Worm (Caenorhabditis elegans): ENCODE measurements around the gene epc-1.

epc-1 gene

DNA sequence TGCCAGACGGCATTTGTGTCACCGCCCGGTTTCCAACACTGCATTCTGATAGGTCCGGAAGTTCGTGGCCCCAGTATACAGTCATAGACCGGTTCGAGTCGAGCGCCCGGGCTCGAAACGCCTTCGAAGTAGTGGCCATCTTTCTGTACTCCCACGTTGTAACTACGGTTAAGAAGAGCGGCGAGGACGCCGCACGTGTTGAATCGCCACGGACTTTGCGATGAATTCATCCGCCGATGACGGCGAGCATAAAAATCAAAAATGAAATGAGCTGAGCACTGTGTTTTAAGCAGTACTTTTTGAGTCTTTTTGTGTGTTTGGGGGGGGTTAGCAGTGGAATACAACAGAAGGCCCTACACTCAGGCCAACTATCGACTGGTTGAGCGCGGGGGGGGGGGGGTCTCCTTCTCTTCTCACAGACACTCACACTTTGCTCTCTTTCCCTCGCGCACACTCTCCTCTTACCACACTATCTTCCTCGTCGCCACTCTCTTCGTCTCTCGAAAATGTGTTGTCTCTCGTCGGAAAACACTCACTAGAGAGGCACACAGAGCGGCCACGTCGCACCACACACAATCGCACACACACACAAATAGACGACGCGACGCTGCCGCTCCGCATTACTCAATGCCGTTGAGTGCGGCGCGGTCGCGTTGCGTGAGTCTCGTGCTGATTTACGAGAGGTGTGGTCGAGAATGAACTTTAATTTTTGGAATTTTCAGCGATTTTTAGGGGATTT is at the start of gene epc-1:
Gene epc-1, minus strand, starts transcription at position 367 of the 739 bp plus-strand sequence.
- TF ChIP-seq aly-1 (tag; optimal IDR thresholded peaks at IDR 0.05) (no peak), hmg-4 (GFP tag; optimal IDR thresholded peaks at IDR 0.05) (peak; percentile 65), hmbx-1 (tag; optimal IDR thresholded peaks at IDR 0.05) (no peak), F13C5.2 (tag; optimal IDR thresholded peaks at IDR 0.05) (peak; percentile 18), tra-4 (tag; optimal IDR thresholded peaks at IDR 0.05) (no peak), ets-7 (tag; optimal IDR thresholded peaks at IDR 0.05) (no peak), pes-1 (GFP tag; IDR thresholded peaks at IDR 0.05) (no peak; the same call in 1 of the 2 replicates), ama-1 (optimal IDR thresholded peaks at IDR 0.05) (peak; percentile 78), tbx-11 (GFP tag; IDR thresholded peaks at IDR 0.05) (no peak), hnd-1 (tag; optimal IDR thresholded peaks at IDR 0.05) (no peak), sea-1 (GFP tag; conservative IDR thresholded peaks at IDR 0.05) (no peak), B0310.2 (tag; optimal IDR thresholded peaks at IDR 0.05) (peak; percentile 38), flt-1 (GFP tag; IDR thresholded peaks at IDR 0.05) (peak; percentile 5; the same call in 1 of the 2 replicates), ceh-36 (tag; optimal IDR thresholded peaks at IDR 0.05) (peak; percentile 40), ceh-13 (GFP tag; optimal IDR thresholded peaks at IDR 0.05) (no peak), scrt-1 (GFP tag; IDR thresholded peaks at IDR 0.05) (0 out of 2 replicates have a peak, but pooled peaks have one; percentile 28), tbx-37 (GFP tag; conservative IDR thresholded peaks at IDR 0.05) (no peak)

DNA sequence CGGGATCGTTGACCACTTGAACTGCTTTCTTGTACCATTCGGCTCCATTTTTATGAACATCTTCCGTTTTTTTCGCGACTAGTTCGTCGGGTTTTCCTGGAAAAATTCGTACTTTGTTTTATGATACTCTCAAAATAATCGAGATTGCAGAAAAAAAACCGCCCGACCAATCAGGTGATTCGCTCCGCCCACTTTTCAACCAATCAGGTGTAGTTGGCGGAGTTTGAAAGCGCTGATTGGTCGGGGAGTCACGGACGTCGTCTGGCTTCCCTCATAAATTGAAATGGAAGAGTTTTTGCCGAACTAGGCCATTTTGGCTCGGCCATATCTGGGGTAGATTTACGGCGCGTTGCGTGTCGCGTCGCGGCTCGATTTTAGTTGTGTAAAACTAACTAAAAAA is 44.2 kb upstream of the epc-1 start:
- no peak for TF ChIP-seq tbx-11 (GFP tag; IDR thresholded peaks at IDR 0.05)
- no peak for TF ChIP-seq aly-1 (tag; optimal IDR thresholded peaks at IDR 0.05)
- no peak for TF ChIP-seq ets-7 (tag; optimal IDR thresholded peaks at IDR 0.05)
- no peak for TF ChIP-seq ama-1 (optimal IDR thresholded peaks at IDR 0.05)
- no peak for TF ChIP-seq B0310.2 (tag; optimal IDR thresholded peaks at IDR 0.05)

ce11 chrIII:12651946-12652345 is 43.6 kb upstream of the epc-1 start:
- TF ChIP-seq ets-7 (tag; optimal IDR thresholded peaks at IDR 0.05) (no peak), tbx-11 (GFP tag; IDR thresholded peaks at IDR 0.05) (no peak), tra-4 (tag; optimal IDR thresholded peaks at IDR 0.05) (no peak), ama-1 (optimal IDR thresholded peaks at IDR 0.05) (no peak), hnd-1 (tag; optimal IDR thresholded peaks at IDR 0.05) (no peak), pes-1 (GFP tag; IDR thresholded peaks at IDR 0.05) (no peak), F13C5.2 (tag; optimal IDR thresholded peaks at IDR 0.05) (no peak), sea-1 (GFP tag; conservative IDR thresholded peaks at IDR 0.05) (no peak), scrt-1 (GFP tag; IDR thresholded peaks at IDR 0.05) (no peak), tbx-37 (GFP tag; conservative IDR thresholded peaks at IDR 0.05) (no peak), ceh-36 (tag; optimal IDR thresholded peaks at IDR 0.05) (no peak), B0310.2 (tag; optimal IDR thresholded peaks at IDR 0.05) (no peak), hmbx-1 (tag; optimal IDR thresholded peaks at IDR 0.05) (no peak), ceh-13 (GFP tag; optimal IDR thresholded peaks at IDR 0.05) (no peak), flt-1 (GFP tag; IDR thresholded peaks at IDR 0.05) (no peak), hmg-4 (GFP tag; optimal IDR thresholded peaks at IDR 0.05) (no peak), aly-1 (tag; optimal IDR thresholded peaks at IDR 0.05) (no peak)

- TF ChIP-seq scrt-1 (GFP tag; IDR thresholded peaks at IDR 0.05) (no peak), F13C5.2 (tag; optimal IDR thresholded peaks at IDR 0.05) (no peak), flt-1 (GFP tag; IDR thresholded peaks at IDR 0.05) (no peak), tbx-11 (GFP tag; IDR thresholded peaks at IDR 0.05) (no peak), aly-1 (tag; optimal IDR thresholded peaks at IDR 0.05) (no peak), ceh-13 (GFP tag; optimal IDR thresholded peaks at IDR 0.05) (no peak), hnd-1 (tag; optimal IDR thresholded peaks at IDR 0.05) (no peak), sea-1 (GFP tag; conservative IDR thresholded peaks at IDR 0.05) (no peak), ama-1 (optimal IDR thresholded peaks at IDR 0.05) (no peak), tbx-37 (GFP tag; conservative IDR thresholded peaks at IDR 0.05) (no peak), tra-4 (tag; optimal IDR thresholded peaks at IDR 0.05) (no peak), B0310.2 (tag; optimal IDR thresholded peaks at IDR 0.05) (no peak), hmg-4 (GFP tag; optimal IDR thresholded peaks at IDR 0.05) (no peak), hmbx-1 (tag; optimal IDR thresholded peaks at IDR 0.05) (no peak)
These were observed 36.3 kb upstream of the epc-1 start for ce11 chrIII:12644669-12645068.

ce11 chrIII:12642511-12643168 is 34.3 kb upstream of the epc-1 start:
- TF ChIP-seq tbx-11 (GFP tag; IDR thresholded peaks at IDR 0.05) (no peak), ceh-36 (tag; optimal IDR thresholded peaks at IDR 0.05) (peak; percentile 92), sea-1 (GFP tag; conservative IDR thresholded peaks at IDR 0.05) (no peak), B0310.2 (tag; optimal IDR thresholded peaks at IDR 0.05) (no peak), hnd-1 (tag; optimal IDR thresholded peaks at IDR 0.05) (no peak), hmbx-1 (tag; optimal IDR thresholded peaks at IDR 0.05) (no peak), F13C5.2 (tag; optimal IDR thresholded peaks at IDR 0.05) (no peak), scrt-1 (GFP tag; IDR thresholded peaks at IDR 0.05) (no peak), ceh-13 (GFP tag; optimal IDR thresholded peaks at IDR 0.05) (no peak)

- TF ChIP-seq ceh-36 (tag; optimal IDR thresholded peaks at IDR 0.05), result peak; percentile 79
- no peak for TF ChIP-seq tbx-11 (GFP tag; IDR thresholded peaks at IDR 0.05)
- no peak for TF ChIP-seq tbx-37 (GFP tag; conservative IDR thresholded peaks at IDR 0.05)
- no peak for TF ChIP-seq sea-1 (GFP tag; conservative IDR thresholded peaks at IDR 0.05)
These were observed 32.1 kb upstream of the epc-1 start for ce11 chrIII:12640386-12641024.

ce11 chrIII:12639214-12639613 is 30.8 kb upstream of the epc-1 start:
- TF ChIP-seq hmbx-1 (tag; optimal IDR thresholded peaks at IDR 0.05) (no peak), tra-4 (tag; optimal IDR thresholded peaks at IDR 0.05) (no peak)

Data from whole organism, early embryonic.